Worm (Caenorhabditis elegans): ENCODE results near the gene T26A5.6.
A peak's percentile ranks its signal among the peaks of the same experiment; 100 is the strongest.

DNA sequence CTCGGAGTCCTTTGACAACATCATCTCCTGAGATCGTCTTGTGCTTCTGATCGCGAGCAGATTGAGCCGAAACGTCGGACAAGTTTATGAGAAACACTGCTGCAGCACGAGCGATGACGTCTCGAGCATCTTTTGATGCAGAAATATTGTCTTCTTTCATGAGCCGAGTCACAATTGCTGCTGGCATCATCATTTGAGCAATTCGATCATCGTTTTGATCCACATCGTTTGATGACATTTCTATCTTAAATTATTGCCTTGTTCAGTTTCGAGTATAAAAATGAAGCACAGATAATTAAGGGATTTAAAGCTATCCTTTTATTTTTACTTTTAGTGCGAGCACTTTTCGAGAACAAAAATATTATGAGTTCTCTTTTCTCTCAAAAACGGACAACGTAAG is 12.1 kb upstream of the T26A5.6 start, which contains the start of gene T26A5.8:
- TF ChIP-seq zfp-3 (GFP tag; conservative IDR thresholded peaks at IDR 0.05) = peak; percentile 43; the same call in 1 of the 2 replicates
- TF ChIP-seq nhr-111 (GFP tag; optimal IDR thresholded peaks at IDR 0.05) = no peak
- no peak for TF ChIP-seq nhr-11 (tag; optimal IDR thresholded peaks at IDR 0.05)
- TF ChIP-seq unc-39 (tag; optimal IDR thresholded peaks at IDR 0.05) = no peak
- TF ChIP-seq daf-12 (tag; optimal IDR thresholded peaks at IDR 0.05) = no peak
- peak in 1 of 2 experiments; percentile 53 for TF ChIP-seq lsy-2 (tag; optimal IDR thresholded peaks at IDR 0.05)

All from whole organism, L4 larva.